Worm (Caenorhabditis elegans): ENCODE results near the gene C17H12.2.

DNA sequence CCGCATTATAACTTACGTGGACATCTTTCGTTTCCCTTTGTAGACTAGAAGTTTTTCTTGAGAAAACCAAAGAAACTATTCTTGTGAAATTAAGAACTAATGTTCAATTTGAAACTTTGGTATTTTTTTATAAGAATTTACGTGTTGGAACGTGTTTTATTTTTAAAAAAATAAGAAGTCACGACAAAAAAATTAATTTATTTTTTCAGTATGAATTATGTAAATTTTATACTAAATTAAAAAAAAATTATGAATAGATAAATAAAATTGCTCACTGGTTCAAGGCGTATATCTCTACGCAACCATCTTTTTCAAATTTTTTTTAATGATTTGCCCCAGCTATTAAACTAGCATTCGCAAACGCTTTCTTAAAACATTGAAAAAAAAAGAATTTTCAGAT, 27.3 kb upstream of the C17H12.2 start, which contains the start of gene C17H12.5:
- no peak for TF ChIP-seq ceh-79 (tag; optimal IDR thresholded peaks at IDR 0.05)
- TF ChIP-seq F49E8.2 (tag; optimal IDR thresholded peaks at IDR 0.05; ENCODE audit: insufficient read depth): no peak
- TF ChIP-seq F33H1.4 (GFP tag; IDR thresholded peaks at IDR 0.05): no peak
